Worm (Caenorhabditis elegans): ENCODE measurements around the gene F01D5.2.

- TF ChIP-seq klf-2 (GFP tag; conservative IDR thresholded peaks at IDR 0.05), result 0 out of 2 replicates have a peak, but pooled peaks have one; percentile 41
- TF ChIP-seq med-1 (GFP tag; optimal IDR thresholded peaks at IDR 0.05; ENCODE audit: insufficient read depth), result no peak
- TF ChIP-seq tab-1 (GFP tag; IDR thresholded peaks at IDR 0.05), result peak; percentile 71; the same call in 1 of the 2 replicates
- TF ChIP-seq flt-1 (GFP tag; IDR thresholded peaks at IDR 0.05), result peak; percentile 76
- no peak for TF ChIP-seq T22C8.4 (GFP tag; IDR thresholded peaks at IDR 0.05)
- TF ChIP-seq ref-1 (GFP tag; conservative IDR thresholded peaks at IDR 0.05), result no peak
- peak; percentile 83 for TF ChIP-seq ztf-23 (GFP tag; IDR thresholded peaks at IDR 0.05)
- TF ChIP-seq cog-1 (tag; optimal IDR thresholded peaks at IDR 0.05), result peak; percentile 74
Measured at ce11 chrII:13976161-13976560, 22.7 kb downstream of the F01D5.2 start, which contains the start of gene Y39G8B.2.

All from whole organism, midembryonic.